Fruit fly (Drosophila melanogaster) whole organism, embryonic: ENCODE results near the gene Polr1B.

Experiments
- Adf1 ChIP-seq: fragments of 200-800 bp; sonication (Bioruptor generic); IDR thresholded peaks from 2 replicates; pipeline ENCODE4 v1.3.6; 2022; ENCODE audit warnings: missing biosample characterization, missing genetic modification characterization
- Atf3 ChIP-seq: fragments of 200-800 bp; sonication (Bioruptor generic); optimal IDR thresholded peaks from 3 replicates; lab custom pipeline; 2016; ENCODE audit warnings: missing biosample characterization, missing genetic modification characterization
- CG11560 ChIP-seq: fragments of 200-800 bp; sonication (Bioruptor generic); IDR thresholded peaks from 3 replicates; pipeline ENCODE4 v1.3.6; 2022; ENCODE audit warnings: missing biosample characterization, missing genetic modification characterization
- CG17186 ChIP-seq: fragments of 200-800 bp; sonication (Bioruptor generic); optimal IDR thresholded peaks from 3 replicates; lab custom pipeline; 2017; ENCODE audit warnings: missing biosample characterization, missing genetic modification reagents, missing genetic modification characterization
- CG17385 ChIP-seq: fragments of 200-800 bp; sonication (Bioruptor generic); optimal IDR thresholded peaks from 3 replicates; lab custom pipeline; 2018; ENCODE audit warnings: missing biosample characterization, mild to moderate bottlenecking, missing genetic modification characterization
- CG18599 ChIP-seq: fragments of 200-800 bp; sonication (Bioruptor generic); optimal IDR thresholded peaks from 3 replicates; lab custom pipeline; 2017; ENCODE audit warnings: missing biosample characterization, missing genetic modification characterization, mild to moderate bottlenecking, moderate library complexity, missing genetic modification reagents
- CG2712 ChIP-seq: fragments of 200-800 bp; optimal IDR thresholded peaks from 3 replicates; lab custom pipeline; 2019; ENCODE audit warnings: missing biosample characterization, mild to moderate bottlenecking, missing genetic modification characterization, moderate library complexity
- CG2875 ChIP-seq: fragments of 200-800 bp; sonication (Bioruptor generic); optimal IDR thresholded peaks from 2 replicates; lab custom pipeline; 2017; ENCODE audit warnings: missing biosample characterization, mild to moderate bottlenecking, missing genetic modification characterization, missing genetic modification reagents
- CG4424 ChIP-seq: fragments of 200-800 bp; sonication (Bioruptor generic); optimal IDR thresholded peaks from 3 replicates; lab custom pipeline; 2016; ENCODE audit warnings: missing biosample characterization, missing genetic modification characterization
- CG6254 ChIP-seq: fragments of 200-800 bp; sonication (Bioruptor generic); optimal IDR thresholded peaks from 3 replicates; lab custom pipeline; 2017; ENCODE audit warnings: mild to moderate bottlenecking, missing biosample characterization, missing genetic modification reagents, missing genetic modification characterization
- CG6813 ChIP-seq: fragments of 200-800 bp; sonication (Bioruptor generic); optimal IDR thresholded peaks from 2 replicates; lab custom pipeline; 2017; ENCODE audit warnings: missing biosample characterization, missing genetic modification characterization, mild to moderate bottlenecking, moderate library complexity, missing genetic modification reagents
- CG8944 ChIP-seq: fragments of 200-800 bp; sonication (Bioruptor generic); optimal IDR thresholded peaks from 3 replicates; lab custom pipeline; 2016; ENCODE audit warnings: missing biosample characterization, missing genetic modification characterization
- CHES-1-like ChIP-seq: fragments of 200-800 bp; sonication (Bioruptor generic); optimal IDR thresholded peaks from 2 replicates; lab custom pipeline; 2016; ENCODE audit warnings: missing biosample characterization, missing genetic modification characterization
- Chrac-16 ChIP-seq: fragments of 200-800 bp; sonication (Bioruptor generic); optimal IDR thresholded peaks from 3 replicates; lab custom pipeline; 2016; ENCODE audit warnings: missing biosample characterization, missing genetic modification characterization
- E2f1 ChIP-seq: fragments of 200-800 bp; sonication (Bioruptor generic); IDR thresholded peaks from 2 replicates; pipeline ENCODE4 v1.3.6; 2022; ENCODE audit warnings: missing biosample characterization, missing genetic modification characterization
- Eip74EF ChIP-seq, 2 experiments: fragments of 200-800 bp in 1 of 2; fragments of >200 bp in 1 of 2; sonication (Bioruptor generic) in 1 of 2; optimal IDR thresholded peaks; 2 replicates each; lab custom pipeline; 2017 to 2019; ENCODE audit warnings: missing biosample characterization in 2 of 2, missing genetic modification characterization in 2 of 2, mild to moderate bottlenecking in 1 of 2, moderate library complexity in 1 of 2
- Gug ChIP-seq: fragments of 200-800 bp; sonication (Bioruptor generic); IDR thresholded peaks from 4 replicates; pipeline ENCODE4 v1.3.6; 2022; ENCODE audit warnings: missing biosample characterization, missing genetic modification characterization
- Hsf ChIP-seq: fragments of 200-800 bp; sonication (Bioruptor generic); optimal IDR thresholded peaks from 3 replicates; lab custom pipeline; 2016; ENCODE audit warnings: missing biosample characterization, missing genetic modification characterization
- MBD-R2 ChIP-seq: fragments of 200-800 bp; sonication (Bioruptor generic); IDR thresholded peaks from 2 replicates; pipeline ENCODE4 v1.3.6; 2022; ENCODE audit warnings: missing biosample characterization, missing genetic modification characterization
- Mad ChIP-seq: fragments of 200-800 bp; sonication (Bioruptor generic); optimal IDR thresholded peaks from 2 replicates; lab custom pipeline; 2016; ENCODE audit warnings: missing biosample characterization, missing genetic modification characterization
- Med ChIP-seq: fragments of 200-800 bp; sonication (Bioruptor generic); peaks from one replicate; lab custom pipeline; 2016; ENCODE audit warnings: missing biosample characterization, missing genetic modification characterization, mild to moderate bottlenecking, inconsistent platforms, moderate library complexity
- Sox102F ChIP-seq: fragments of 200-800 bp; sonication (Bioruptor generic); optimal IDR thresholded peaks from 2 replicates; lab custom pipeline; 2018; ENCODE audit warnings: missing biosample characterization, mild to moderate bottlenecking, missing genetic modification characterization, moderate library complexity
- Xbp1 ChIP-seq: fragments of 200-800 bp; sonication (Bioruptor generic); optimal IDR thresholded peaks from 3 replicates; lab custom pipeline; 2016; ENCODE audit warnings: missing biosample characterization, mild to moderate bottlenecking, missing genetic modification characterization
- abd-A ChIP-seq: fragments of 200-800 bp; sonication (Bioruptor generic); optimal IDR thresholded peaks from 3 replicates; lab custom pipeline; 2019; ENCODE audit warnings: missing biosample characterization, mild to moderate bottlenecking, missing genetic modification characterization, moderate library complexity
- al ChIP-seq: fragments of 200-800 bp; sonication (Bioruptor generic); IDR thresholded peaks from 2 replicates; pipeline ENCODE4 v1.3.6; 2022; ENCODE audit warnings: missing biosample characterization, missing genetic modification characterization
- ara ChIP-seq: fragments of 200-800 bp; sonication (Bioruptor generic); IDR thresholded peaks from 2 replicates; pipeline ENCODE4 v1.3.6; 2022; ENCODE audit warnings: missing biosample characterization, missing genetic modification characterization
- chif ChIP-seq, 2 experiments: fragments of 200-800 bp; sonication (Bioruptor generic); optimal IDR thresholded peaks; 3 replicates each; lab custom pipeline; 2016; ENCODE audit warnings: missing biosample characterization in 2 of 2, missing genetic modification characterization in 2 of 2
- ci ChIP-seq: fragments of 200-800 bp; sonication (Bioruptor generic); IDR thresholded peaks from 3 replicates; pipeline ENCODE4 v1.3.6; 2022; ENCODE audit warnings: missing biosample characterization, missing genetic modification characterization
- ems ChIP-seq: fragments of 200-800 bp; sonication (Bioruptor generic); optimal IDR thresholded peaks from 3 replicates; lab custom pipeline; 2016; ENCODE audit warnings: missing biosample characterization, missing genetic modification characterization
- h ChIP-seq: fragments of >200 bp; optimal IDR thresholded peaks from 2 replicates; lab custom pipeline; 2017
- ind ChIP-seq: fragments of 200-800 bp; sonication (Bioruptor generic); optimal IDR thresholded peaks from 3 replicates; lab custom pipeline; 2016; ENCODE audit warnings: missing biosample characterization, missing genetic modification characterization
- jumu ChIP-seq: fragments of 200-800 bp; sonication (Bioruptor generic); optimal IDR thresholded peaks from 3 replicates; lab custom pipeline; 2016; ENCODE audit warnings: missing biosample characterization, missing genetic modification characterization
- lilli ChIP-seq: fragments of 200-800 bp; sonication (Bioruptor generic); optimal IDR thresholded peaks from 3 replicates; lab custom pipeline; 2016; ENCODE audit warnings: missing biosample characterization, missing genetic modification characterization
- lov ChIP-seq, 2 experiments: fragments of 200-800 bp in 1 of 2; fragments of >200 bp in 1 of 2; sonication (Bioruptor generic) in 1 of 2; IDR thresholded peaks in 1 of 2; optimal IDR thresholded peaks in 1 of 2; 2 replicates in 1 of 2; 3 replicates in 1 of 2; pipeline versions ENCODE4 v1.3.6 to Lab custom; 2017 to 2022; ENCODE audit warnings: missing biosample characterization in 1 of 2, missing genetic modification characterization in 1 of 2
- oc ChIP-seq: fragments of 200-800 bp; sonication (Bioruptor generic); optimal IDR thresholded peaks from 2 replicates; lab custom pipeline; 2018; ENCODE audit warnings: missing biosample characterization, mild to moderate bottlenecking, missing genetic modification characterization, moderate library complexity
- peb ChIP-seq: fragments of 200-800 bp; sonication (Bioruptor generic); IDR thresholded peaks from 2 replicates; pipeline ENCODE4 v1.3.6; 2022; ENCODE audit warnings: missing biosample characterization, missing genetic modification characterization
- pita ChIP-seq: fragments of 200-800 bp; sonication (Bioruptor generic); optimal IDR thresholded peaks from 2 replicates; lab custom pipeline; 2017; ENCODE audit warnings: missing biosample characterization, mild to moderate bottlenecking, missing genetic modification characterization
- prd ChIP-seq, 3 experiments: fragments of >200 bp in 2 of 3; fragments of 200-800 bp in 1 of 3; sonication (Bioruptor generic) in 1 of 3; optimal IDR thresholded peaks in 2 of 3; IDR thresholded peaks in 1 of 3; 2 replicates in 2 of 3; 3 replicates in 1 of 3; pipeline versions ENCODE4 v1.3.6 to Lab custom; 2017 to 2022; ENCODE audit warnings: missing biosample characterization in 1 of 3, missing genetic modification characterization in 1 of 3
- sd ChIP-seq: fragments of 200-800 bp; sonication (Bioruptor generic); optimal IDR thresholded peaks from 3 replicates; lab custom pipeline; 2018; ENCODE audit warnings: missing biosample characterization, mild to moderate bottlenecking, missing genetic modification characterization, moderate library complexity
- sens ChIP-seq: fragments of 200-800 bp; sonication (Bioruptor generic); peaks from one replicate; lab custom pipeline; 2016; ENCODE audit warnings: missing biosample characterization, missing genetic modification characterization
- tgo ChIP-seq: fragments of 200-800 bp; sonication (Bioruptor generic); IDR thresholded peaks from 3 replicates; pipeline ENCODE4 v1.3.6; 2022; ENCODE audit warnings: missing biosample characterization, missing genetic modification characterization
- tin ChIP-seq: fragments of 200-800 bp; sonication (Bioruptor generic); optimal IDR thresholded peaks from 3 replicates; lab custom pipeline; 2016; ENCODE audit warnings: missing biosample characterization, missing genetic modification characterization
- tna ChIP-seq: fragments of 200-800 bp; sonication (Bioruptor generic); IDR thresholded peaks from 2 replicates; pipeline ENCODE4 v1.3.6; 2022; ENCODE audit warnings: missing biosample characterization, missing genetic modification characterization; ENCODE audit not compliant: partially characterized antibody
- unc-4 ChIP-seq: fragments of 200-800 bp; sonication (Bioruptor generic); IDR thresholded peaks from 2 replicates; pipeline ENCODE4 v1.3.6; 2022; ENCODE audit warnings: missing biosample characterization, missing genetic modification characterization; ENCODE audit not compliant: partially characterized antibody

The Polr1B gene

DNA sequence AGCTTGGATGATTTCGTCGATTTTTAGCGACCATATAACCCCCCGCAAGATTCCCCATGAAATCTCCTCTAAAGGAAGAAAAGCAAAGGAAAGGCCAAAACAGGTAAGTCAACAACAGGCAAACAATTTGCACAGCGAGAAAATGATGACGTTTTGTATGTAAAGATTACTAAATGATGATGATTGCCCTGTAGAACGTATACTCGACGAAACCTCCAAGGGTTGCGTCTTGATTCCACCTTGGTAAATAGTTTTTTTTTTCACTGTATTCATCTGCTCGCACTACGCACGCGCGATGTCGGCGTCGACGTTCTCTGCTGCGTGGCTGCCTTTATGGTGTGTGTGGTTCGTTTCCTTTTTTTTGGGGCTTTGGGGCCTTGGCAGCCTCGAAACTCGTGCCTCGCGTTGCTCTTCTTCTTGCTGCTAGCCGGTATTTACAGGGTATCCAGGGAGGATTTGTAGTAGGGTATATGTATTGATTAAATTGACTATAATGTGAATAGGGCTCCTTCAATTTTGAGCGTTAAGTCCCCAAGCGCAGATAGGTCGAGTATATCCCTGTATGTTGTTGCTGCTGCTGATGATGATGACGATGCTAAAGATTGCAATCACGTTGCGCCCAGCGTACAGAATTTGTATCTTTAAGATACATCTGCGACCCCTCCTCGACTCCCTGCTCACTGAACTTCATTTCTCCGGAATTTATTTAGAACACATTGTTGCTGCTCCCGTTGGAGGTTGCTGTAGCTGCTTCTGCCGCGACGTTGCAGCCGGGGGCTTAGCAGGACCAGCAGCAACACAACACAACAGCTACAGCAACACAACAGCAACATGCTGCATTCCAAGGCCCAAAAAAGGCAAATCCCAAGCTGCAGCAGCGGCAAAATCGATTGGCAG, 23.5 kb downstream of the Polr1B start (continued):
- TF ChIP-seq Med (peak; percentile 44), Sox102F (peak; percentile 18), ara (GFP tag; lab: Robert Waterston, UW) (peak; percentile 60), tgo (GFP tag; lab: Robert Waterston, UW) (peak; percentile 28; the same call in 1 of the 3 replicates), CG11560 (no peak), sd (tag; lab: Kevin White, UChicago) (no peak), al (GFP tag; lab: Robert Waterston, UW) (no peak), Atf3 (no peak), Xbp1 (GFP tag; lab: Kevin White, UChicago) (peak; percentile 27), oc (no peak), prd (optimal IDR thresholded peaks at IDR 0.05; lab: Kevin White, UChicago) (no peak), prd (GFP tag; IDR thresholded peaks at IDR 0.05; lab: Robert Waterston, UW) (peak; percentile 62), pita (GFP tag; lab: Kevin White, UChicago) (no peak), CG8944 (GFP tag; lab: Kevin White, UChicago) (peak; percentile 19), ind (GFP tag; lab: Kevin White, UChicago) (peak; percentile 4), CG17385 (GFP tag; lab: Kevin White, UChicago) (peak; percentile 5), tna (GFP tag; lab: Robert Waterston, UW) (no peak), CG4424 (GFP tag; lab: Kevin White, UChicago) (peak; percentile 22), Adf1 (GFP tag; lab: Robert Waterston, UW) (peak; percentile 28; the same call in 1 of the 2 replicates), ci (GFP tag; lab: Robert Waterston, UW) (peak; percentile 66; the same call in 1 of the 3 replicates), lilli (GFP tag; lab: Kevin White, UChicago) (peak; percentile 6), Hsf (peak; percentile 13), tin (GFP tag; lab: Kevin White, UChicago) (no peak), abd-A (tag; lab: Kevin White, UChicago) (no peak), Eip74EF (GFP tag; optimal IDR thresholded peaks at IDR 0.05; lab: Kevin White, UChicago) (no peak), peb (GFP tag; lab: Robert Waterston, UW) (peak; percentile 26; the same call in 1 of the 2 replicates), lov (optimal IDR thresholded peaks at IDR 0.05; lab: Kevin White, UChicago) (no peak), lov (GFP tag; IDR thresholded peaks at IDR 0.05; lab: Robert Waterston, UW) (0 out of 3 replicates have a peak, but pooled peaks have one; percentile 66), Mad (GFP tag; lab: Kevin White, UChicago) (no peak), MBD-R2 (no peak), CHES-1-like (GFP tag; lab: Kevin White, UChicago) (peak; percentile 27), CG6813 (GFP tag; lab: Kevin White, UChicago) (peak; percentile 16), E2f1 (GFP tag; lab: Robert Waterston, UW) (0 out of 2 replicates have a peak, but pooled peaks have one; percentile 25), CG17186 (GFP tag; lab: Kevin White, UChicago) (no peak), Gug (GFP tag; lab: Robert Waterston, UW) (no peak), chif (GFP tag; optimal IDR thresholded peaks at IDR 0.05; lab: Kevin White, UChicago) (peak; percentile 23 to 28), unc-4 (no peak), h (lab: Kevin White, UChicago) (no peak), jumu (peak; percentile 23), CG18599 (GFP tag; lab: Kevin White, UChicago) (peak; percentile 23), Chrac-16 (GFP tag; lab: Kevin White, UChicago) (peak; percentile 22), CG6254 (GFP tag; lab: Kevin White, UChicago) (peak; percentile 40), ems (GFP tag; lab: Kevin White, UChicago) (no peak), CG2712 (tag; lab: Kevin White, UChicago) (peak; percentile 6), CG2875 (GFP tag; lab: Kevin White, UChicago) (no peak), sens (peak; percentile 76)
- TF ChIP-seq, all 482 proteins: peak for 70
